Worm (Caenorhabditis elegans): Measurements from ENCODE around the gene cpr-6.

The cpr-6 gene

ce11 chrX:6601967-6602366 lies 5.0 kb upstream of the cpr-6 start:
- TF ChIP-seq nhr-85 (tag) (no peak), ztf-11 (tag; optimal IDR thresholded peaks at IDR 0.05) (no peak), mab-9 (GFP tag; IDR thresholded peaks at IDR 0.05) (no peak), dsc-1 (tag; optimal IDR thresholded peaks at IDR 0.05) (no peak), pag-3 (tag; optimal IDR thresholded peaks at IDR 0.05; ENCODE audit: borderline replicate concordance, insufficient read depth) (no peak), ceh-90 (tag; optimal IDR thresholded peaks at IDR 0.05) (no peak), jun-1 (tag; optimal IDR thresholded peaks at IDR 0.05) (no peak), skn-1 (tag; optimal IDR thresholded peaks at IDR 0.05) (no peak), dpl-1 (GFP tag; optimal IDR thresholded peaks at IDR 0.05) (no peak), lin-39 (tag; optimal IDR thresholded peaks at IDR 0.05) (no peak), isw-1 (GFP tag; IDR thresholded peaks at IDR 0.05) (no peak), egl-27 (tag; optimal IDR thresholded peaks at IDR 0.05) (no peak), pqm-1 (tag; optimal IDR thresholded peaks at IDR 0.05) (no peak), unc-130 (tag; optimal IDR thresholded peaks at IDR 0.05) (no peak), sptf-1 (tag; optimal IDR thresholded peaks at IDR 0.05) (no peak), zag-1 (tag; optimal IDR thresholded peaks at IDR 0.05) (no peak), hpl-2 (GFP tag; optimal IDR thresholded peaks at IDR 0.05) (no peak), nhr-20 (tag; optimal IDR thresholded peaks at IDR 0.05) (no peak), C16A3.4 (tag; optimal IDR thresholded peaks at IDR 0.05) (no peak), ets-5 (GFP tag; IDR thresholded peaks at IDR 0.05) (no peak)

- TF ChIP-seq nhr-76 (tag; optimal IDR thresholded peaks at IDR 0.05) (no peak), ztf-4 (tag; optimal IDR thresholded peaks at IDR 0.05) (no peak), ceh-8 (GFP tag; optimal IDR thresholded peaks at IDR 0.05) (no peak), unc-98 (GFP tag; IDR thresholded peaks at IDR 0.05) (no peak), unc-86 (tag; optimal IDR thresholded peaks at IDR 0.05) (no peak), hpl-2 (GFP tag; optimal IDR thresholded peaks at IDR 0.05) (no peak)
Observed at ce11 chrX:6603098-6603497, 3.9 kb upstream of the cpr-6 start, which contains the start of gene F23G4.1. Gene F23G4.1, minus strand, starts transcription at chrX:6603198.

- peak; percentile 47 for TF ChIP-seq elt-2 (tag; optimal IDR thresholded peaks at IDR 0.05)
- TF ChIP-seq C34B4.2 (tag; optimal IDR thresholded peaks at IDR 0.05): no peak
- peak in 1 of 2 experiments; percentile 34 for TF ChIP-seq lin-35 (GFP tag; optimal IDR thresholded peaks at IDR 0.05)
- peak; percentile 4 for TF ChIP-seq fos-1 (tag; optimal IDR thresholded peaks at IDR 0.05)
- no peak for TF ChIP-seq efl-1 (optimal IDR thresholded peaks at IDR 0.05)
- TF ChIP-seq efl-1 (GFP tag; optimal IDR thresholded peaks at IDR 0.05 in 1 of 2): peak in 1 of 2 experiments; percentile 83
- no peak for TF ChIP-seq lsy-2 (tag; optimal IDR thresholded peaks at IDR 0.05)
- TF ChIP-seq pqm-1 (tag; optimal IDR thresholded peaks at IDR 0.05): peak; percentile 2
- TF ChIP-seq zip-4 (GFP tag; optimal IDR thresholded peaks at IDR 0.05): no peak
- TF ChIP-seq ama-1 (optimal IDR thresholded peaks at IDR 0.05): no peak
Observed at ce11 chrX:6607599-6607998, 592 bp downstream of the cpr-6 start.

ce11 chrX:6609251-6609650 lies 2.2 kb downstream of the cpr-6 start:
- no peak for TF ChIP-seq C16A3.4 (tag; optimal IDR thresholded peaks at IDR 0.05)
- peak; percentile 18 for TF ChIP-seq pax-3 (tag; optimal IDR thresholded peaks at IDR 0.05)
- peak; percentile 42 for TF ChIP-seq elt-2 (tag; optimal IDR thresholded peaks at IDR 0.05)
- TF ChIP-seq snpc-4 (tag; optimal IDR thresholded peaks at IDR 0.05): no peak
- no peak for TF ChIP-seq efl-1 (optimal IDR thresholded peaks at IDR 0.05)
- TF ChIP-seq efl-1 (GFP tag; optimal IDR thresholded peaks at IDR 0.05 in 1 of 2): peak in 1 of 2 experiments; percentile 51
- TF ChIP-seq ztf-4 (tag; optimal IDR thresholded peaks at IDR 0.05): no peak
- peak; percentile 17 for TF ChIP-seq nhr-47 (tag; optimal IDR thresholded peaks at IDR 0.05)
- TF ChIP-seq nhr-90 (tag; optimal IDR thresholded peaks at IDR 0.05; ENCODE audit: poor library complexity): peak; percentile 6
- peak; percentile 48 for TF ChIP-seq fkh-8 (tag; optimal IDR thresholded peaks at IDR 0.05)
- TF ChIP-seq dsc-1 (tag; optimal IDR thresholded peaks at IDR 0.05): peak; percentile 84
